Fruit fly (Drosophila melanogaster) whole organism, pupa: ENCODE data around the gene sip3.

Source experiments
- CG10348 ChIP-seq: fragments of 200-800 bp; sonication (Bioruptor generic); IDR thresholded peaks from 2 replicates; pipeline ENCODE4 v1.3.6; 2022; ENCODE audit warnings: missing biosample characterization, missing genetic modification characterization
- CG15710 ChIP-seq: fragments of 200-800 bp; sonication (Bioruptor generic); optimal IDR thresholded peaks from 2 replicates; lab custom pipeline; 2018; ENCODE audit warnings: missing biosample characterization, mild to moderate bottlenecking, missing genetic modification characterization, moderate library complexity
- CG17806 ChIP-seq: fragments of 200-800 bp; sonication (Bioruptor generic); optimal IDR thresholded peaks from 2 replicates; lab custom pipeline; 2018; ENCODE audit warnings: missing biosample characterization, mild to moderate bottlenecking, missing genetic modification characterization, moderate library complexity
- CG34367 ChIP-seq: fragments of 200-800 bp; sonication (Bioruptor generic); optimal IDR thresholded peaks from 2 replicates; lab custom pipeline; 2018; ENCODE audit warnings: missing biosample characterization, mild to moderate bottlenecking, missing genetic modification characterization
- CG8159 ChIP-seq: fragments of 200-800 bp; sonication (Bioruptor generic); optimal IDR thresholded peaks from 3 replicates; lab custom pipeline; 2018; ENCODE audit warnings: missing biosample characterization, mild to moderate bottlenecking, missing genetic modification characterization, moderate library complexity
- CG8301 ChIP-seq: fragments of 200-800 bp; sonication (Bioruptor generic); optimal IDR thresholded peaks from 2 replicates; lab custom pipeline; 2018; ENCODE audit warnings: missing biosample characterization, mild to moderate bottlenecking, missing genetic modification characterization
- D1 ChIP-seq: fragments of 200-800 bp; sonication (Bioruptor generic); optimal IDR thresholded peaks from 2 replicates; lab custom pipeline; 2018; ENCODE audit warnings: missing biosample characterization, mild to moderate bottlenecking, missing genetic modification characterization, moderate library complexity
- EcR ChIP-seq: fragments of 200-800 bp; sonication (Bioruptor generic); optimal IDR thresholded peaks from 3 replicates; lab custom pipeline; 2019; ENCODE audit warnings: missing biosample characterization, missing genetic modification characterization, mild to moderate bottlenecking, moderate library complexity, missing genetic modification reagents
- Pif1A ChIP-seq: fragments of 200-800 bp; sonication (Bioruptor generic); optimal IDR thresholded peaks from 3 replicates; lab custom pipeline; 2016; ENCODE audit warnings: missing biosample characterization, missing genetic modification characterization
- Pif1B ChIP-seq: fragments of 200-800 bp; sonication (Bioruptor generic); optimal IDR thresholded peaks from 3 replicates; lab custom pipeline; 2016; ENCODE audit warnings: missing biosample characterization, missing genetic modification characterization
- Snoo ChIP-seq: fragments of 200-800 bp; sonication (Bioruptor generic); optimal IDR thresholded peaks from 3 replicates; lab custom pipeline; 2017; ENCODE audit warnings: missing biosample characterization, mild to moderate bottlenecking, missing genetic modification characterization, inconsistent platforms
- rn ChIP-seq: fragments of 200-800 bp; sonication (Bioruptor generic); IDR thresholded peaks from 2 replicates; pipeline ENCODE4 v1.3.6; 2022; ENCODE audit warnings: missing biosample characterization, missing genetic modification characterization

DNA sequence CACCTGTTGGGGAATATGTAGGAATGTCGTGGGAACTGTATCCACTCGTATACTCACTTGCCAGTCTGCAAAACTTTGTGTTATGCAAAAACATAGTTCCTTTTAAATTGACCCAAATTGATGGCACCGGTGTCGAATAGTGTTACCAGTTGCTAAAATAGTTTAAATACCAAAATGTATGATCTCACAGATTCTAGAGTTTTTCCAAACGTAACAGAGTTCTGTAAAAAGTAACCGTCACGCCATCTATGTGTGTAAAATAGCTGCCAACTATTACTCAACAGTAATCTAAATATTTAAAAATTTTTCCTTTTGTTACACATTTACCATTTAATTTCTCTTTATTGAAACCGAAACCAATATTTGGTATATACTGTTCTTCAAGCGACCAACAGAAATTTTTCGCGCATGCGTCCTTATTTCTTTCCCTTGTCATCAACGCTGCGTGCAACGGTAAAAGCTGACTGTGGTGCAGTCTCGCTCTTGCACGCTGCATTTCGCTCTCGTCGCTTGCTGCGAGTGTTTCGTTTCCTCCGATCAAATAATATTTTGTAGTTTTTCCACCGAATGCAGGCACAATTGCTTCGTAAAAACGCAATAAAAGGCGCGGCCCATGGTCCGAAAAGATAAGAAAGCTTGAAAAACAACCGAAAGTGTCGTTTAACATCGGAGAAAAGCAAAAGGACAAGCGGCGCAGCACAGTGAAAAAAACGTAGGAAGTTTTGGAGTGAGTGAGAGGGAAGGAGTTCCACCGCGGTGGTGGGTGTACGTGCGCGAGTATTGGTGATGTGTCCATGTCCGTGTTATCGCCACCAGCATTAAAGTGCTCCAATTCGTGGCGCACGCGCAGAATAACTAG is 40.3 kb downstream of the sip3 start, which contains the start of the genes FeCH and RhoGAP100F:
- TF ChIP-seq Pif1A (GFP tag; lab: Kevin White, UChicago) (no peak), CG10348 (GFP tag; lab: Robert Waterston, UW) (no peak), CG17806 (no peak), D1 (tag; lab: Kevin White, UChicago) (no peak), CG34367 (tag; lab: Kevin White, UChicago) (no peak), Pif1B (GFP tag; lab: Kevin White, UChicago) (no peak), CG8159 (tag; lab: Kevin White, UChicago) (no peak), EcR (GFP tag; lab: Kevin White, UChicago) (no peak), CG8301 (tag; lab: Kevin White, UChicago) (no peak), CG15710 (no peak), rn (GFP tag; lab: Robert Waterston, UW) (no peak), Snoo (tag; lab: Kevin White, UChicago) (no peak)
